Fruit fly (Drosophila melanogaster): Measurements from ENCODE around the gene Gtpx.

The Gtpx gene

dm6 chr3L:3377965-3378292, 51.9 kb downstream of the Gtpx start, which contains the start of gene Ids (continued):
- TF ChIP-seq Spps (tag; optimal IDR thresholded peaks at IDR 0.05) (no peak), sug (tag; optimal IDR thresholded peaks at IDR 0.05) (peak; percentile 5), Trl (optimal IDR thresholded peaks at IDR 0.05) (no peak), Trl (GFP tag; optimal IDR thresholded peaks at IDR 0.05) (no peak), lmd (GFP tag; IDR thresholded peaks at IDR 0.05) (peak; percentile 78), Six4 (GFP tag; optimal IDR thresholded peaks at IDR 0.05) (no peak), MTF-1 (GFP tag; optimal IDR thresholded peaks at IDR 0.05; ENCODE audit: borderline replicate concordance) (no peak), CG4707 (GFP tag; optimal IDR thresholded peaks at IDR 0.05) (no peak), Stat92E (GFP tag; optimal IDR thresholded peaks at IDR 0.05) (no peak), zfh1 (GFP tag; IDR thresholded peaks at IDR 0.05) (peak; percentile 87), B-H1 (GFP tag; IDR thresholded peaks at IDR 0.05) (peak; percentile 70), CG15514 (GFP tag; optimal IDR thresholded peaks at IDR 0.05) (peak; percentile 61), CG9817 (tag; optimal IDR thresholded peaks at IDR 0.05) (no peak), Doc2 (GFP tag; IDR thresholded peaks at IDR 0.05) (no peak), CG13775 (GFP tag; optimal IDR thresholded peaks at IDR 0.05) (peak; percentile 54), ash1 (GFP tag; optimal IDR thresholded peaks at IDR 0.05) (no peak), CG10274 (GFP tag; optimal IDR thresholded peaks at IDR 0.05) (peak; percentile 13), CG12219 (GFP tag; optimal IDR thresholded peaks at IDR 0.05) (peak; percentile 52), ERR (GFP tag; optimal IDR thresholded peaks at IDR 0.05) (no peak), CG10543 (GFP tag; optimal IDR thresholded peaks at IDR 0.05) (no peak), CG30020 (tag; optimal IDR thresholded peaks at IDR 0.05) (no peak), CG12299 (tag; optimal IDR thresholded peaks at IDR 0.05) (no peak), Atf6 (GFP tag; IDR thresholded peaks at IDR 0.05) (peak; percentile 85), zfh2 (GFP tag; optimal IDR thresholded peaks at IDR 0.05) (no peak), CG18764 (GFP tag; optimal IDR thresholded peaks at IDR 0.05) (no peak), cad (GFP tag; optimal IDR thresholded peaks at IDR 0.05) (no peak), lola (GFP tag; optimal IDR thresholded peaks at IDR 0.05) (peak in 1 of 3 experiments; percentile 13), Dad (GFP tag; optimal IDR thresholded peaks at IDR 0.05) (peak; percentile 35), unpg (GFP tag; optimal IDR thresholded peaks at IDR 0.05) (peak; percentile 74), CG10321 (GFP tag; IDR thresholded peaks at IDR 0.05) (no peak; the same call in 1 of the 2 replicates), PHDP (tag; optimal IDR thresholded peaks at IDR 0.05) (peak; percentile 71), CG10147 (GFP tag; optimal IDR thresholded peaks at IDR 0.05) (peak; percentile 28), Med (GFP tag) (peak; percentile 84), CG17612 (GFP tag; IDR thresholded peaks at IDR 0.05) (0 out of 2 replicates have a peak, but pooled peaks have one; percentile 32), CG43689 (GFP tag; IDR thresholded peaks at IDR 0.05) (peak; percentile 64), CG11093 (GFP tag; IDR thresholded peaks at IDR 0.05) (peak; percentile 63), Dfd (GFP tag; optimal IDR thresholded peaks at IDR 0.05) (no peak), CG33557 (GFP tag; optimal IDR thresholded peaks at IDR 0.05) (no peak), sim (GFP tag; IDR thresholded peaks at IDR 0.05) (no peak), phol (tag; optimal IDR thresholded peaks at IDR 0.05) (peak; percentile 65), insv (GFP tag; optimal IDR thresholded peaks at IDR 0.05) (no peak), dm (GFP tag; optimal IDR thresholded peaks at IDR 0.05) (no peak), CG3163 (GFP tag; optimal IDR thresholded peaks at IDR 0.05) (no peak), danr (GFP tag; IDR thresholded peaks at IDR 0.05) (peak; percentile 57), CG34224 (GFP tag; IDR thresholded peaks at IDR 0.05; ENCODE audit: partially characterized antibody) (no peak), Rfx (GFP tag; IDR thresholded peaks at IDR 0.05) (peak; percentile 84), Awh (GFP tag; IDR thresholded peaks at IDR 0.05) (peak; percentile 66), inv (GFP tag; IDR thresholded peaks at IDR 0.05; ENCODE audit: partially characterized antibody) (no peak), CG4360 (GFP tag; IDR thresholded peaks at IDR 0.05) (no peak), CG6791 (GFP tag; IDR thresholded peaks at IDR 0.05; ENCODE audit: partially characterized antibody) (no peak), CG31365 (tag; optimal IDR thresholded peaks at IDR 0.05) (no peak), CG4854 (GFP tag; optimal IDR thresholded peaks at IDR 0.05) (no peak)
